Fruit fly (Drosophila melanogaster) whole organism, prepupa: ENCODE data around the gene rst.

ENCODE experiments used
- Blimp-1 ChIP-seq: fragments of 200-800 bp; sonication (Bioruptor generic); optimal IDR thresholded peaks from 3 replicates; lab custom pipeline; 2017; ENCODE audit warnings: missing biosample characterization, missing genetic modification characterization, mild to moderate bottlenecking, moderate library complexity, missing genetic modification reagents
- CG10631 ChIP-seq: fragments of 200-800 bp; sonication (Bioruptor generic); optimal IDR thresholded peaks from 2 replicates; lab custom pipeline; 2016; ENCODE audit warnings: missing biosample characterization, missing genetic modification characterization
- CG10669 ChIP-seq: fragments of 200-800 bp; sonication (Bioruptor generic); optimal IDR thresholded peaks from 3 replicates; lab custom pipeline; 2018; ENCODE audit warnings: missing biosample characterization, mild to moderate bottlenecking, missing genetic modification characterization, moderate library complexity
- CG11294 ChIP-seq: fragments of 200-800 bp; sonication (Bioruptor generic); IDR thresholded peaks from 2 replicates; pipeline ENCODE4 v1.3.6; 2022; ENCODE audit warnings: missing biosample characterization, missing genetic modification characterization
- CG15336 ChIP-seq: fragments of 200-800 bp; sonication (Bioruptor generic); IDR thresholded peaks from 2 replicates; pipeline ENCODE4 v1.3.6; 2022; ENCODE audit warnings: missing biosample characterization, missing genetic modification characterization
- CG1621 ChIP-seq: fragments of 200-800 bp; sonication (Bioruptor generic); optimal IDR thresholded peaks from 3 replicates; lab custom pipeline; 2018; ENCODE audit warnings: missing biosample characterization, mild to moderate bottlenecking, missing genetic modification characterization
- CG16779 ChIP-seq: fragments of 200-800 bp; sonication (Bioruptor generic); optimal IDR thresholded peaks from 3 replicates; lab custom pipeline; 2017; ENCODE audit warnings: missing biosample characterization, mild to moderate bottlenecking, missing genetic modification characterization
- CG3032 ChIP-seq: fragments of 200-800 bp; optimal IDR thresholded peaks from 2 replicates; lab custom pipeline; 2019; ENCODE audit warnings: missing biosample characterization, mild to moderate bottlenecking, missing genetic modification characterization, moderate library complexity
- CG31627 ChIP-seq: fragments of 200-800 bp; sonication (Bioruptor generic); optimal IDR thresholded peaks from 3 replicates; lab custom pipeline; 2016; ENCODE audit warnings: missing biosample characterization, missing genetic modification characterization
- CG32006 ChIP-seq: fragments of 200-800 bp; sonication (Bioruptor generic); optimal IDR thresholded peaks from 3 replicates; lab custom pipeline; 2017; ENCODE audit warnings: missing biosample characterization, mild to moderate bottlenecking, missing genetic modification characterization
- CG34406 ChIP-seq: fragments of 200-800 bp; sonication (Bioruptor generic); optimal IDR thresholded peaks from 3 replicates; lab custom pipeline; 2016; ENCODE audit warnings: missing biosample characterization, missing genetic modification characterization
- CG4318 ChIP-seq: fragments of 200-800 bp; sonication (Bioruptor generic); optimal IDR thresholded peaks from 3 replicates; lab custom pipeline; 2017; ENCODE audit warnings: missing biosample characterization, mild to moderate bottlenecking, missing genetic modification characterization
- CG6163 ChIP-seq: fragments of 200-800 bp; sonication (Bioruptor generic); IDR thresholded peaks from 3 replicates; pipeline ENCODE4 v1.3.6; 2022; ENCODE audit warnings: missing biosample characterization, missing genetic modification characterization
- CG6276 ChIP-seq: fragments of 200-800 bp; sonication (Bioruptor generic); optimal IDR thresholded peaks from 2 replicates; lab custom pipeline; 2017; ENCODE audit warnings: missing biosample characterization, mild to moderate bottlenecking, missing genetic modification characterization
- CG6792 ChIP-seq: fragments of 200-800 bp; sonication (Bioruptor generic); optimal IDR thresholded peaks from 3 replicates; lab custom pipeline; 2016; ENCODE audit warnings: missing biosample characterization, missing genetic modification characterization
- CG6808 ChIP-seq: fragments of 200-800 bp; sonication (Bioruptor generic); optimal IDR thresholded peaks from 3 replicates; lab custom pipeline; 2017; ENCODE audit warnings: missing biosample characterization, missing genetic modification characterization, mild to moderate bottlenecking, moderate library complexity, missing genetic modification reagents
- CG6854 ChIP-seq: fragments of 200-800 bp; sonication (Bioruptor generic); optimal IDR thresholded peaks from 2 replicates; lab custom pipeline; 2017; ENCODE audit warnings: missing biosample characterization, mild to moderate bottlenecking, missing genetic modification characterization
- CG7368 ChIP-seq: fragments of 200-800 bp; sonication (Bioruptor generic); optimal IDR thresholded peaks from 3 replicates; lab custom pipeline; 2016; ENCODE audit warnings: missing biosample characterization, missing genetic modification characterization
- CG8119 ChIP-seq: fragments of 200-800 bp; sonication (Bioruptor generic); IDR thresholded peaks from 3 replicates; pipeline ENCODE4 v1.3.6; 2022; ENCODE audit warnings: missing biosample characterization, missing genetic modification characterization
- CG9139 ChIP-seq: fragments of 200-800 bp; sonication (Bioruptor generic); optimal IDR thresholded peaks from 3 replicates; lab custom pipeline; 2017; ENCODE audit warnings: missing biosample characterization, mild to moderate bottlenecking, missing genetic modification characterization
- Eip78C ChIP-seq: fragments of 200-800 bp; sonication (Bioruptor generic); peaks from one replicate; lab custom pipeline; 2016; ENCODE audit warnings: missing biosample characterization, missing genetic modification characterization
- Eip93F ChIP-seq: fragments of 200-800 bp; sonication (Bioruptor generic); optimal IDR thresholded peaks from 2 replicates; lab custom pipeline; 2016; ENCODE audit warnings: missing biosample characterization, mild to moderate bottlenecking, missing genetic modification characterization
- Ets96B ChIP-seq: fragments of 200-800 bp; optimal IDR thresholded peaks from 2 replicates; lab custom pipeline; 2019; ENCODE audit warnings: missing biosample characterization, mild to moderate bottlenecking, missing genetic modification characterization, moderate library complexity
- Gug ChIP-seq: fragments of 200-800 bp; sonication (Bioruptor generic); IDR thresholded peaks from 2 replicates; pipeline ENCODE4 v1.3.6; 2022; ENCODE audit warnings: missing biosample characterization, missing genetic modification characterization
- Hr38 ChIP-seq: sonication (Bioruptor generic); optimal IDR thresholded peaks from 2 replicates; lab custom pipeline; 2016; ENCODE audit warnings: missing biosample characterization, missing genetic modification characterization
- Hr39 ChIP-seq: fragments of 200-800 bp; sonication (Bioruptor generic); optimal IDR thresholded peaks from 2 replicates; lab custom pipeline; 2016; ENCODE audit warnings: missing biosample characterization, missing genetic modification characterization
- Hr4 ChIP-seq: fragments of 200-800 bp; sonication (Bioruptor generic); optimal IDR thresholded peaks from 3 replicates; lab custom pipeline; 2016; ENCODE audit warnings: missing biosample characterization, missing genetic modification characterization
- Lpt ChIP-seq: fragments of 200-800 bp; sonication (Bioruptor generic); optimal IDR thresholded peaks from 3 replicates; lab custom pipeline; 2016; ENCODE audit warnings: missing biosample characterization, missing genetic modification characterization
- OdsH ChIP-seq: fragments of 200-800 bp; sonication (Bioruptor generic); optimal IDR thresholded peaks from 3 replicates; lab custom pipeline; 2016; ENCODE audit warnings: missing biosample characterization, missing genetic modification characterization
- Smox ChIP-seq: fragments of 200-800 bp; sonication (Bioruptor generic); optimal IDR thresholded peaks from 3 replicates; lab custom pipeline; 2016; ENCODE audit warnings: missing biosample characterization, missing genetic modification characterization
- Sox102F ChIP-seq: fragments of 200-800 bp; sonication (Bioruptor generic); optimal IDR thresholded peaks from 2 replicates; lab custom pipeline; 2016; ENCODE audit warnings: missing biosample characterization, mild to moderate bottlenecking, missing genetic modification characterization
- Sox15 ChIP-seq: fragments of 200-800 bp; sonication (Bioruptor generic); optimal IDR thresholded peaks from 3 replicates; lab custom pipeline; 2016; ENCODE audit warnings: missing biosample characterization, missing genetic modification characterization
- achi ChIP-seq: fragments of 200-800 bp; sonication (Bioruptor generic); optimal IDR thresholded peaks from 3 replicates; lab custom pipeline; 2016; ENCODE audit warnings: missing biosample characterization, missing genetic modification characterization
- acj6 ChIP-seq: fragments of 200-800 bp; sonication (Bioruptor generic); optimal IDR thresholded peaks from 3 replicates; lab custom pipeline; 2016; ENCODE audit warnings: missing biosample characterization, missing genetic modification characterization
- dac ChIP-seq: fragments of 200-800 bp; sonication (Bioruptor generic); optimal IDR thresholded peaks from 2 replicates; lab custom pipeline; 2017; ENCODE audit warnings: missing biosample characterization, mild to moderate bottlenecking, missing genetic modification characterization
- eg ChIP-seq: fragments of 200-800 bp; sonication (Bioruptor generic); IDR thresholded peaks from 3 replicates; pipeline ENCODE4 v1.3.6; 2022; ENCODE audit warnings: missing biosample characterization, missing genetic modification characterization
- esn ChIP-seq: fragments of 200-800 bp; sonication (Bioruptor generic); optimal IDR thresholded peaks from 2 replicates; lab custom pipeline; 2016; ENCODE audit warnings: missing biosample characterization, mild to moderate bottlenecking, missing genetic modification characterization, moderate library complexity
- fd59A ChIP-seq: fragments of 200-800 bp; sonication (Bioruptor generic); optimal IDR thresholded peaks from 2 replicates; lab custom pipeline; 2017; ENCODE audit warnings: missing biosample characterization, mild to moderate bottlenecking, missing genetic modification characterization, missing genetic modification reagents
- fd85E ChIP-seq: fragments of 200-800 bp; sonication (Bioruptor generic); optimal IDR thresholded peaks from 3 replicates; lab custom pipeline; 2016; ENCODE audit warnings: missing biosample characterization, missing genetic modification characterization
- fkh ChIP-seq: fragments of 200-800 bp; sonication (Bioruptor generic); optimal IDR thresholded peaks from 3 replicates; lab custom pipeline; 2017; ENCODE audit warnings: missing biosample characterization, mild to moderate bottlenecking, missing genetic modification characterization, moderate library complexity
- lz ChIP-seq: fragments of 200-800 bp; sonication (Bioruptor generic); optimal IDR thresholded peaks from 3 replicates; lab custom pipeline; 2016; ENCODE audit warnings: missing biosample characterization, missing genetic modification characterization
- pdm3 ChIP-seq: fragments of 200-800 bp; sonication (Bioruptor generic); optimal IDR thresholded peaks from 3 replicates; lab custom pipeline; 2016; ENCODE audit warnings: missing biosample characterization, missing genetic modification characterization
- salr ChIP-seq, 2 experiments: fragments of 200-800 bp; sonication (Bioruptor generic); optimal IDR thresholded peaks; 3 replicates each; lab custom pipeline; 2016 to 2018; ENCODE audit warnings: missing biosample characterization in 2 of 2, missing genetic modification characterization in 2 of 2, mild to moderate bottlenecking in 1 of 2
- spab ChIP-seq: fragments of 200-800 bp; sonication (Bioruptor generic); optimal IDR thresholded peaks from 2 replicates; lab custom pipeline; 2017; ENCODE audit warnings: missing biosample characterization, mild to moderate bottlenecking, missing genetic modification characterization, missing genetic modification reagents
- ss ChIP-seq, 2 experiments: fragments of 200-800 bp; sonication (Bioruptor generic); optimal IDR thresholded peaks; 2 replicates in 1 of 2; 3 replicates in 1 of 2; lab custom pipeline; 2017 to 2018; ENCODE audit warnings: mild to moderate bottlenecking in 2 of 2, missing biosample characterization in 2 of 2, missing genetic modification characterization in 2 of 2, moderate library complexity in 1 of 2
- svp ChIP-seq: fragments of 200-800 bp; sonication (Bioruptor generic); peaks from one replicate; lab custom pipeline; 2016; ENCODE audit warnings: missing biosample characterization, missing genetic modification characterization
- topi ChIP-seq: fragments of 200-800 bp; sonication (Bioruptor generic); optimal IDR thresholded peaks from 3 replicates; lab custom pipeline; 2016; ENCODE audit warnings: missing biosample characterization, missing genetic modification characterization
- vri ChIP-seq: fragments of 200-800 bp; sonication (Bioruptor generic); optimal IDR thresholded peaks from 3 replicates; lab custom pipeline; 2016; ENCODE audit warnings: missing biosample characterization, mild to moderate bottlenecking, missing genetic modification characterization

rst gene

DNA sequence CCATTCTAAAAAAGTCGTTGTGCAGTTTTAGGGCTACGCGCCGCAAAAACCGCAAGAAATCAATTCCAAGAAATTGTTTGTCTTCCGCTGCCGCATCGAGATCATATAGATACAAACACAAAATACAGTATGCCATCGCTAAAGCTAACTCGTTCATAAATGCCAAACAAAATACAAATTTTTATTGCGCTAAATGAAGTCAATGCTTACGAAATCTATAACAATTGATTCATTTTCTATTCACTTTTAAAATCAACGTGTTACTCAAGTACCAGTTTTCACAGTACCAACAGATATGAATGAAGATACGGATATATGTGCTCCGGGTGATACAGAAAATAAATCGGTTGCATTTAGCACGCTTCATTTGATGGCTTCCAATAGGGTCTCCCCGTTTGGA lies 34.1 kb upstream of the rst start (continued):
- TF ChIP-seq salr (GFP tag; optimal IDR thresholded peaks at IDR 0.05; lab: Kevin White, UChicago) (peak; percentile 18 to 24), achi (GFP tag; lab: Kevin White, UChicago) (peak; percentile 48), Hr38 (GFP tag; lab: Kevin White, UChicago) (no peak), Hr39 (GFP tag; lab: Kevin White, UChicago) (peak; percentile 15), Eip93F (GFP tag; lab: Kevin White, UChicago) (no peak), CG10631 (GFP tag; lab: Kevin White, UChicago) (peak; percentile 52), CG32006 (GFP tag; lab: Kevin White, UChicago) (peak; percentile 30), fd85E (GFP tag; lab: Kevin White, UChicago) (no peak), Hr4 (GFP tag; lab: Kevin White, UChicago) (peak; percentile 42), CG6808 (GFP tag; lab: Kevin White, UChicago) (peak; percentile 36), Sox15 (GFP tag; lab: Kevin White, UChicago) (no peak), Lpt (GFP tag; lab: Kevin White, UChicago) (peak; percentile 6), CG4318 (peak; percentile 33), CG1621 (tag; lab: Kevin White, UChicago) (peak; percentile 30), CG34406 (no peak), svp (GFP tag; lab: Kevin White, UChicago) (peak; percentile 69), CG8119 (peak; percentile 54; the same call in 1 of the 3 replicates), ss (GFP tag; optimal IDR thresholded peaks at IDR 0.05; lab: Kevin White, UChicago) (peak; percentile 39 to 47), CG6276 (GFP tag; lab: Kevin White, UChicago) (peak; percentile 24), fd59A (GFP tag; lab: Kevin White, UChicago) (no peak)

DNA sequence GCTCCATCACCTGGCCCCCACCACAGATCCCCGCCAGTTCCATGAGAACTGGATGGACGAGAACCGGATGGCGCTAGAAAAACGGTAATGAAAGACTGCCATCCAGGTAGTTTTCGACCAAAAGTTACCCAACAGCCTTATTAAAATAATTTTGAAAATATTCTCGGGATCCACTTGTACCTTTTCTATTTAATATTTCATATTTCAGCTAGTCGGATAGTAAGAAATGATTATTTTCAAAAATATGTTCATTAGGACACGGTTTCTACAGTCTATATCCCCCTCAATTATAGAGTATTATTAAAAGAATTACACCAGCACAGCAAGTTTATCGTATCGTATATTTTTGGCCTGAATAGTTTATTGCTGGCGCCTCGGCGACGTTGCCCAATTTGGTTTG lies 32.1 kb upstream of the rst start:
- no peak for TF ChIP-seq fkh (GFP tag; lab: Kevin White, UChicago)
- TF ChIP-seq CG15336 (GFP tag; lab: Robert Waterston, UW) = peak; percentile 76
- no peak for TF ChIP-seq spab (GFP tag; lab: Kevin White, UChicago)
- peak; percentile 84 for TF ChIP-seq eg
- TF ChIP-seq Smox (GFP tag; lab: Kevin White, UChicago) = no peak
- no peak for TF ChIP-seq Lpt (GFP tag; lab: Kevin White, UChicago)
- no peak for TF ChIP-seq Sox15 (GFP tag; lab: Kevin White, UChicago)
- no peak for TF ChIP-seq Sox102F (GFP tag; lab: Kevin White, UChicago)
- TF ChIP-seq CG9139 (GFP tag; lab: Kevin White, UChicago) = no peak
- TF ChIP-seq Gug (GFP tag; lab: Robert Waterston, UW) = peak; percentile 66
- no peak for TF ChIP-seq dac (GFP tag; lab: Kevin White, UChicago)
- TF ChIP-seq CG11294 (GFP tag; lab: Robert Waterston, UW) = peak; percentile 59; the same call in 1 of the 2 replicates
- no peak for TF ChIP-seq esn (GFP tag; lab: Kevin White, UChicago)
- TF ChIP-seq ss (GFP tag; optimal IDR thresholded peaks at IDR 0.05; lab: Kevin White, UChicago) = no peak
- TF ChIP-seq salr (GFP tag; optimal IDR thresholded peaks at IDR 0.05; lab: Kevin White, UChicago) = no peak
- no peak for TF ChIP-seq pdm3
- TF ChIP-seq Hr38 (GFP tag; lab: Kevin White, UChicago) = no peak
- TF ChIP-seq Blimp-1 (GFP tag; lab: Kevin White, UChicago) = no peak
- TF ChIP-seq CG4318 = no peak
- no peak for TF ChIP-seq CG16779 (tag; lab: Kevin White, UChicago)
- TF ChIP-seq fd59A (GFP tag; lab: Kevin White, UChicago) = no peak
- TF ChIP-seq CG6854 (GFP tag; lab: Kevin White, UChicago) = no peak
- TF ChIP-seq CG8119 = peak; percentile 54
- no peak for TF ChIP-seq lz (GFP tag; lab: Kevin White, UChicago)
- TF ChIP-seq achi (GFP tag; lab: Kevin White, UChicago) = peak; percentile 22
- TF ChIP-seq Eip78C (GFP tag; lab: Kevin White, UChicago) = no peak
- no peak for TF ChIP-seq CG7368 (GFP tag; lab: Kevin White, UChicago)
- TF ChIP-seq Hr4 (GFP tag; lab: Kevin White, UChicago) = no peak
- no peak for TF ChIP-seq topi
- TF ChIP-seq CG10669 = no peak
- TF ChIP-seq CG31627 (GFP tag; lab: Kevin White, UChicago) = no peak
- peak; percentile 56 for TF ChIP-seq CG6163 (GFP tag; lab: Robert Waterston, UW)
- no peak for TF ChIP-seq CG1621 (tag; lab: Kevin White, UChicago)
- TF ChIP-seq CG6276 (GFP tag; lab: Kevin White, UChicago) = peak; percentile 55
- no peak for TF ChIP-seq OdsH (GFP tag; lab: Kevin White, UChicago)
- peak; percentile 55 for TF ChIP-seq CG32006 (GFP tag; lab: Kevin White, UChicago)
- no peak for TF ChIP-seq acj6 (GFP tag; lab: Kevin White, UChicago)
- TF ChIP-seq Ets96B (tag; lab: Kevin White, UChicago) = no peak
- no peak for TF ChIP-seq vri (GFP tag; lab: Kevin White, UChicago)
- TF ChIP-seq CG3032 (tag; lab: Kevin White, UChicago) = no peak
- no peak for TF ChIP-seq CG6792
- TF ChIP-seq, all 60 proteins: peak for 9
